Worm (Caenorhabditis elegans) whole organism, mixed stage, embryonic: ENCODE data around the gene elpc-2.

Experiments used
- elt-3 ChIP-seq: fragments of 150-350 bp; optimal IDR thresholded peaks from 2 replicates; lab custom pipeline; 2014; ENCODE audit warnings: missing biosample characterization, missing genetic modification characterization
- nhr-12 ChIP-seq: fragments of 150-350 bp; optimal IDR thresholded peaks from 2 replicates; lab custom pipeline; 2014; ENCODE audit warnings: missing biosample characterization, missing genetic modification characterization
- nhr-2 ChIP-seq: fragments of 150-350 bp; optimal IDR thresholded peaks from 2 replicates; lab custom pipeline; 2014; ENCODE audit warnings: missing biosample characterization, missing genetic modification characterization
- pha-4 ChIP-seq: fragments of 150-350 bp; optimal IDR thresholded peaks from 2 replicates; lab custom pipeline; 2018; ENCODE audit warnings: missing biosample characterization, missing genetic modification reagents, missing genetic modification characterization
- unc-62 ChIP-seq: fragments of 150-350 bp; optimal IDR thresholded peaks from 2 replicates; lab custom pipeline; 2014; ENCODE audit warnings: missing biosample characterization, missing genetic modification reagents, missing genetic modification characterization
- zip-8 ChIP-seq: fragments of 150-350 bp; optimal IDR thresholded peaks from 2 replicates; lab custom pipeline; 2014; ENCODE audit warnings: missing biosample characterization, missing genetic modification characterization

- TF ChIP-seq zip-8 (tag; lab: Kevin White, UChicago), result no peak
- no peak for TF ChIP-seq pha-4 (tag; lab: Kevin White, UChicago)
- TF ChIP-seq elt-3 (tag; lab: Kevin White, UChicago), result no peak
- TF ChIP-seq unc-62 (GFP tag; lab: Kevin White, UChicago), result no peak
- no peak for TF ChIP-seq nhr-12
- TF ChIP-seq nhr-2, result no peak
Observed at ce11 chrIII:12728149-12728548, 54.7 kb downstream of the elpc-2 start.
